Worm (Caenorhabditis elegans): ENCODE measurements around the gene igcm-4.

igcm-4 gene

DNA sequence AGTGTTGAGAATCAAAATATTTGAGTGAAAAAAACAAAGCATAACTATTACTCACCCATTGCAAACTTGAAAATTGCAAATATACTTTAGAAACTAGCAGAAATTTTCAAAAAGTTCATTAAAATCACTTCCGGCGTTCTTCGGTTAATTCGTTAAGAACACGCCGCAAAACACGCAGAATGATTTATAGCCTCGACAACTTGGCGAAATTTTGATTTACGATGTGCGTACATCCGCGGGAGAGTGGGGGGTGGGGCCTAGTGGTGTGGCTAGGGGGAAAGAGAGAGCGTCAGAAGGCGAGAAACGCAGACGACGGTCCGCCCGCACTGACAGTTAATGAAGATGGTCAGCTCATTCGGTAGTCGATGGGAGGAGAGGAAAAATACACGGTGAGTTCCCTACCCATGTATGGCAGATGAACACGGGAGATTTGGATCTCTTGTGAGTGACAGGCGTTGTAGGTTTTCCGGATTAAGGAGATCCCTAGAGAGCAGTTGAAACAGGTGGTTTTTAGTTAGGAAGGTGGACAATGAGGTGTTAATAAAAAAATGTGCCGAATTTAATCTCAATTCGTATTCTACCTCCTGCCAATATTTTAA, at the start of gene igcm-4:
igcm-4 (minus strand) TSS at position 237 of the 599 bp plus-strand sequence.
- TF ChIP-seq med-1 (GFP tag; optimal IDR thresholded peaks at IDR 0.05; ENCODE audit: insufficient read depth) (no peak), cog-1 (tag; optimal IDR thresholded peaks at IDR 0.05) (peak; percentile 27), ref-1 (GFP tag; conservative IDR thresholded peaks at IDR 0.05) (no peak), tab-1 (GFP tag; IDR thresholded peaks at IDR 0.05) (no peak), flt-1 (GFP tag; IDR thresholded peaks at IDR 0.05) (0 out of 2 replicates have a peak, but pooled peaks have one; percentile 40), ztf-23 (GFP tag; IDR thresholded peaks at IDR 0.05) (peak; percentile 59; the same call in 1 of the 2 replicates)

DNA sequence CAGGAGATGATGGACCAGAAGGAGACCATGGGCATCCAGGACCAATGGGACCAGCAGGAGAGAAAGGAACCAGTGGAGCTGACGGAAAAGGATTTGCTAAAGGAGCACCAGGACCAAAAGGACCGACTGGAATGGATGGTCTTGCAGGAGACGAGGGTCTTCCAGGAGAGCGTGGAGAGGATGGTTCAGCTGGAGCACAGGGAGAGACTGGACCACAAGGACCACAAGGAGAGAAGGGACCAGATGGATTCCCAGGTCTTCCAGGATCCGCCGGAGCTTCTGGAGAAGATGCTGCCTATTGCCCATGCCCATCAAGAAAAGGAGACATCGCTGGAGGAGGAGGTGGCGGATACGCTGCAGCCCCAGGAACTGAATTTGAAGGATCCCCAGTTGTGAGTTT, 47.9 kb upstream of the igcm-4 start:
- TF ChIP-seq ref-1 (GFP tag; conservative IDR thresholded peaks at IDR 0.05), result no peak
- TF ChIP-seq med-1 (GFP tag; optimal IDR thresholded peaks at IDR 0.05; ENCODE audit: insufficient read depth), result no peak
- TF ChIP-seq cog-1 (tag; optimal IDR thresholded peaks at IDR 0.05), result no peak
- no peak for TF ChIP-seq tab-1 (GFP tag; IDR thresholded peaks at IDR 0.05)
- no peak for TF ChIP-seq ztf-23 (GFP tag; IDR thresholded peaks at IDR 0.05)
- TF ChIP-seq flt-1 (GFP tag; IDR thresholded peaks at IDR 0.05), result no peak
- no peak for TF ChIP-seq ztf-29 (GFP tag; IDR thresholded peaks at IDR 0.05)
- TF ChIP-seq T22C8.4 (GFP tag; IDR thresholded peaks at IDR 0.05), result no peak
- no peak for TF ChIP-seq klf-2 (GFP tag; conservative IDR thresholded peaks at IDR 0.05)

ce11 chrX:2093169-2093568, 47.0 kb upstream of the igcm-4 start, which contains the start of gene col-164:
Gene col-164, plus strand, starts transcription at chrX:2093469.
- TF ChIP-seq ref-1 (GFP tag; conservative IDR thresholded peaks at IDR 0.05) (no peak), T22C8.4 (GFP tag; IDR thresholded peaks at IDR 0.05) (no peak)

ce11 chrX:2090493-2090892, 44.3 kb upstream of the igcm-4 start:
- TF ChIP-seq med-1 (GFP tag; optimal IDR thresholded peaks at IDR 0.05; ENCODE audit: insufficient read depth) (no peak), flt-1 (GFP tag; IDR thresholded peaks at IDR 0.05) (no peak), ztf-29 (GFP tag; IDR thresholded peaks at IDR 0.05) (no peak), tab-1 (GFP tag; IDR thresholded peaks at IDR 0.05) (no peak), cog-1 (tag; optimal IDR thresholded peaks at IDR 0.05) (no peak), T22C8.4 (GFP tag; IDR thresholded peaks at IDR 0.05) (peak; percentile 68; the same call in 1 of the 2 replicates)

DNA sequence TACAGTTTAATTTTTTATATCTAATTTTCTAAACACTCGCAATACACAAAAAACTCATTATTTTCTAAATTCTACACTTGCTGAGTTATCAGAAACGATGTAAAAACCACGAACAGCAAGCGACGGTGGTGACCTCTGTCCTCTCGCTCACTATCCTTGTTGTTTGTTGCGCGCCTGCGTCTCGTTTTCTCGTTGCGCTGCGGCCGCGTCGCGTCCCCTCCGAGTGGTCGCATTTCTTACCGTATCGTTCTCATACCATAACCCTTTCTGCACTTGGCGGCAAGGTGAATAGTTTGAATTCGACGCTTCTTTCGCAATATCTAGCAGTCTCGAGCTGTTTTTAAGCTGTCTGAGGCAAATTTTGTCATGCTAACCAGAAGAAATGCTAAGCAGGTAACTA, 43.3 kb upstream of the igcm-4 start, which contains the start of gene lsy-2:
lsy-2 (plus strand) TSS at position 271 of the 400 bp plus-strand sequence.
- TF ChIP-seq ztf-29 (GFP tag; IDR thresholded peaks at IDR 0.05) (0 out of 2 replicates have a peak, but pooled peaks have one; percentile 17), klf-2 (GFP tag; conservative IDR thresholded peaks at IDR 0.05) (no peak), ztf-23 (GFP tag; IDR thresholded peaks at IDR 0.05) (0 out of 2 replicates have a peak, but pooled peaks have one; percentile 19)

DNA sequence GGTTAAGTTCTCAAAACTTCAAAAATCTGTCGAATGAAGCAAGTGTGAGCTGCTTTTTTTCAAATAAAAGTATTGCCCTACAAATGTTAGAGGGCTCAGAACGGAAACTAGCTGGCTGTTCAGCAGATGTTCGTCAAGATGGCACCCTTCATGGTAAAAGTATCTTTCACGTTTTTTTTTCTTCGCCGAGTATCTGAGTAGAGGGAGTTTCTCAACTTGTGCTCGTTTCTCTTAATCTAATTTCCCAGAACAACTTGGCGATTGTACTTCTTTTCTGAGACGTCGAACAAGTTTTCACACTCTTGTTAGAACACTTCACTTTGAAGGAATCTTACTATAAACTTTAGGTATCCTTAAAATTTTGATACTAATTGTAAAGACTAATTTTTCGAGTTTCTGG, 41.6 kb upstream of the igcm-4 start:
- TF ChIP-seq cog-1 (tag; optimal IDR thresholded peaks at IDR 0.05), result no peak
- TF ChIP-seq T22C8.4 (GFP tag; IDR thresholded peaks at IDR 0.05), result no peak

DNA sequence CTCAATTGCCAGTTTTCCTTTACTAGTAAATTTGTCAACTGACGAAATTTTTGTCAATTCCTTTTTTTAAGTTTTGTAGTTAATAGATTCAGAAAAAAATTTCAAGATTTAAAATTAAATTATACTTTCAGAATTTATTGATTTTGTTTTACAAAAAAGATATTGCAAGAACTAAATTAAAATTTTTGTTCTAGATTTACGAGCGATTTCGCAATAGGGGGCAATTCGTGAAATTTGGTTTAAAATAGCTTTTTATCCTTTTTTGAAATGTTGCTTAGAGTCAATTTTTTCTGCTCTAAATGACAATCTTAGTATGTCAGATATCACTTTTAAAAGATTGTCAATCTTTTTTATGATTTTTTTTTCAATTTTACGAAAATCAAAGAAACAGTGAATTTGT, 39.3 kb upstream of the igcm-4 start:
- TF ChIP-seq flt-1 (GFP tag; IDR thresholded peaks at IDR 0.05) (no peak), ztf-29 (GFP tag; IDR thresholded peaks at IDR 0.05) (no peak), ztf-23 (GFP tag; IDR thresholded peaks at IDR 0.05) (no peak), T22C8.4 (GFP tag; IDR thresholded peaks at IDR 0.05) (no peak), klf-2 (GFP tag; conservative IDR thresholded peaks at IDR 0.05) (no peak), tab-1 (GFP tag; IDR thresholded peaks at IDR 0.05) (no peak), cog-1 (tag; optimal IDR thresholded peaks at IDR 0.05) (no peak), ref-1 (GFP tag; conservative IDR thresholded peaks at IDR 0.05) (no peak), med-1 (GFP tag; optimal IDR thresholded peaks at IDR 0.05; ENCODE audit: insufficient read depth) (no peak)

DNA sequence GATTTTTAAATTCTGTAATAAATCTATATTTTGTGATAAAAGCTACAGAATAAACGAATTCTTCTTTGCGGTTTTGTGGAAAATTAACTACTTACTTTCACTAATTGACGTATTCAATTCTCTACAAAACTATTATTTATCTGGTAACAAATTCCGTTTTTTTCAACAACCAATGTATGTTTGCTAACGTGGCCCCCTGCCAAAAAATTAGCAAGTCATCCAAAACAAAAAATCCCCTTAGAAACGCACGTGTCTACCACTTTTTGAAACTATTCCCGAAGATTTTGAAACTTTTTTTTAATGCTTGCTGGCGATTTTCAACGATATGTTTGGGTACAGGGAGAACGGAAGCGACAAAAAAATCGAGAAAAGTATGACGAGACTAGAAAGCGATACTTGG, 38.8 kb upstream of the igcm-4 start, which contains the start of gene F49H12.2:
F49H12.2 (plus strand) TSS at position 301 of the 400 bp plus-strand sequence.
- TF ChIP-seq med-1 (GFP tag; optimal IDR thresholded peaks at IDR 0.05; ENCODE audit: insufficient read depth) (no peak), klf-2 (GFP tag; conservative IDR thresholded peaks at IDR 0.05) (no peak)

DNA sequence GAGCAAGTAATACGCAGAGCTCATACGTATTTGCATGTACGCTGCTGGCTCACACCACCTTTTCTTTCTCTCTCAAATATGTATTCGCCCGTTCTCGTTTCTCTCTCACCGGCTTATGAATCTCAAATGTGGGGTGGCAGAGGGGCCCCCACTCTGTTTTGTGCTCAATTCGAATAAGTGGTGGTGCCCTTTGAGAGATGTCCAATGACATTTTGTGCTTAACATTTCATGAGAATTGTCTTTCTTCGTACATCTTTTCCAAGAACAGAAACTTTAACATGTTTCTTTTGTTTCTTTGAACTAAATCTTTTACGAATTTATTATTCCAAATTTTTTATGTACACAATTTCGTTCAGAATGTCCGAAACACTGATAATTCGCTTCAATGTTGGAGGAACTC, 37.9 kb upstream of the igcm-4 start, which contains the start of gene F49H12.3:
F49H12.3 (plus strand) TSS at position 357 of the 400 bp plus-strand sequence.
- no peak for TF ChIP-seq T22C8.4 (GFP tag; IDR thresholded peaks at IDR 0.05)

- TF ChIP-seq ztf-29 (GFP tag; IDR thresholded peaks at IDR 0.05), result no peak
- no peak for TF ChIP-seq med-1 (GFP tag; optimal IDR thresholded peaks at IDR 0.05; ENCODE audit: insufficient read depth)
- TF ChIP-seq T22C8.4 (GFP tag; IDR thresholded peaks at IDR 0.05), result no peak
- TF ChIP-seq ztf-23 (GFP tag; IDR thresholded peaks at IDR 0.05), result no peak
Measured at ce11 chrX:2079536-2079935, 33.4 kb upstream of the igcm-4 start, which contains the start of gene F49H12.4. Gene F49H12.4, plus strand, starts transcription at chrX:2079836.

DNA sequence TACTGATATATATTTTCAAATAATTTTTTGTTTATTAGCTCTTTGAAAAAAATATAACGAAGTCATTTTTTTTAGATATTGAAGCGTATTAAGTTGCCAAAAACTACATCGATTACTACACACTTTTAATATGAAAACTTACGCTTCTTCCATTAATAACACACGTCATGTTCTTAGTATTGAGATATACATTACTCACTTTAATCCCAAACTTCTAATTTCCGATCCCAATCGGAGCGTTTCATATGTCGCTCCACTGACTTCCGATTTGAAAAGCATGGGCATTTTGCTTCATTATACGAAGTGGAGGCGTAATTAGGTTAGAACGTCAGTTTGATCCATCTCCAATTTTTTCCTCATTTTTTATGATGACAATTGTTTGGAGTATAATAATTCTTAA, 32.7 kb upstream of the igcm-4 start:
- TF ChIP-seq med-1 (GFP tag; optimal IDR thresholded peaks at IDR 0.05; ENCODE audit: insufficient read depth) (no peak), tab-1 (GFP tag; IDR thresholded peaks at IDR 0.05) (no peak), T22C8.4 (GFP tag; IDR thresholded peaks at IDR 0.05) (no peak), flt-1 (GFP tag; IDR thresholded peaks at IDR 0.05) (no peak), ztf-23 (GFP tag; IDR thresholded peaks at IDR 0.05) (no peak), ztf-29 (GFP tag; IDR thresholded peaks at IDR 0.05) (no peak), klf-2 (GFP tag; conservative IDR thresholded peaks at IDR 0.05) (no peak), ref-1 (GFP tag; conservative IDR thresholded peaks at IDR 0.05) (no peak), cog-1 (tag; optimal IDR thresholded peaks at IDR 0.05) (no peak)
